Fruit fly (Drosophila melanogaster): Measurements from ENCODE around the gene Got2.

Gene Got2

DNA sequence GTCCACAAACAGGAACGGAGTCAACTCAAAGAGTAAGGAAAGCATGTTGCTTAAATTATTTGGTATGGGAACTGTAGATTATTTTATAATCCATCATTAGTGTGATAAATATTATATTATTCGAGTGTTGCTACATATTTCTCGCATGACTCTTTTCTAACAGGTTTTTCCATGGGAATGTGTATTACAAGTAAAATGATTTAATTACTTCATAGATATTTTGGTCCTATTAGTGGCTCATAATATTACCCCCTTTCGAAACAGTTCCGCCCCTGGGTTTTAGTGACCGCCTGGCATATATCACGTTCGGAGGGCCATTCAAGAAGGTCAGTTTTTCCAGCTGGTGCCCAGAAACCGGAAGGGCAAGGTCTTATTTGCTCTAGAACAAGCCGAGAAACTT, 44.5 kb upstream of the Got2 start (continued):
- TF ChIP-seq Pdp1 (GFP tag; optimal IDR thresholded peaks at IDR 0.05): peak in 1 of 2 experiments; percentile 12
- peak; percentile 22 for TF ChIP-seq CG1233 (GFP tag; optimal IDR thresholded peaks at IDR 0.05)
- peak; percentile 36 for TF ChIP-seq CG7839 (tag; optimal IDR thresholded peaks at IDR 0.05)
- TF ChIP-seq twi (tag; optimal IDR thresholded peaks at IDR 0.05): peak; percentile 3
- TF ChIP-seq dysf (GFP tag; IDR thresholded peaks at IDR 0.05): 0 out of 3 replicates have a peak, but pooled peaks have one; percentile 33
- TF ChIP-seq CG33557 (GFP tag; optimal IDR thresholded peaks at IDR 0.05): no peak
- no peak for TF ChIP-seq H2.0 (GFP tag; IDR thresholded peaks at IDR 0.05)
- TF ChIP-seq CG11696 (GFP tag; IDR thresholded peaks at IDR 0.05): no peak
- peak; percentile 5 for TF ChIP-seq Sox102F (GFP tag; optimal IDR thresholded peaks at IDR 0.05)
- TF ChIP-seq CG30403 (GFP tag; optimal IDR thresholded peaks at IDR 0.05): no peak
- peak in 1 of 2 experiments; percentile 16 for TF ChIP-seq Hr78 (GFP tag; optimal IDR thresholded peaks at IDR 0.05)
- TF ChIP-seq Rfx (GFP tag; IDR thresholded peaks at IDR 0.05): peak; percentile 46; the same call in 1 of the 2 replicates
- TF ChIP-seq bab2 (GFP tag; optimal IDR thresholded peaks at IDR 0.05): no peak
- peak; percentile 50 for TF ChIP-seq phol (tag; optimal IDR thresholded peaks at IDR 0.05)
- no peak for TF ChIP-seq Max (GFP tag; optimal IDR thresholded peaks at IDR 0.05)
- TF ChIP-seq Dad (GFP tag; optimal IDR thresholded peaks at IDR 0.05): no peak
- TF ChIP-seq CG17912 (GFP tag; optimal IDR thresholded peaks at IDR 0.05): no peak
- peak; percentile 29; the same call in 1 of the 2 replicates for TF ChIP-seq lmd (GFP tag; IDR thresholded peaks at IDR 0.05)
- no peak for TF ChIP-seq dati (GFP tag; IDR thresholded peaks at IDR 0.05)
- TF ChIP-seq CoRest (tag; optimal IDR thresholded peaks at IDR 0.05): peak; percentile 38
- TF ChIP-seq lilli (GFP tag; optimal IDR thresholded peaks at IDR 0.05): no peak
- TF ChIP-seq CG17361 (GFP tag; IDR thresholded peaks at IDR 0.05): peak; percentile 51; the same call in 2 of the 3 replicates
- TF ChIP-seq CG2712 (tag; optimal IDR thresholded peaks at IDR 0.05): peak; percentile 61
- no peak for TF ChIP-seq CG2875 (GFP tag; optimal IDR thresholded peaks at IDR 0.05)
- TF ChIP-seq Ptx1 (GFP tag; IDR thresholded peaks at IDR 0.05): 0 out of 2 replicates have a peak, but pooled peaks have one; percentile 23
- TF ChIP-seq Fer3 (tag; optimal IDR thresholded peaks at IDR 0.05): no peak
- TF ChIP-seq tio (GFP tag; optimal IDR thresholded peaks at IDR 0.05): peak; percentile 29
- peak; percentile 27 for TF ChIP-seq CG15696 (tag; optimal IDR thresholded peaks at IDR 0.05)
- TF ChIP-seq trh (GFP tag; optimal IDR thresholded peaks at IDR 0.05): no peak
- TF ChIP-seq crc (GFP tag; optimal IDR thresholded peaks at IDR 0.05): no peak
- peak; percentile 9 for TF ChIP-seq ind (GFP tag; optimal IDR thresholded peaks at IDR 0.05)
- peak; percentile 64 for TF ChIP-seq nmo (GFP tag; optimal IDR thresholded peaks at IDR 0.05)
- TF ChIP-seq caup (GFP tag; optimal IDR thresholded peaks at IDR 0.05; ENCODE audit: severe bottlenecking): no peak
- peak; percentile 43 for TF ChIP-seq fd96Cb (tag; optimal IDR thresholded peaks at IDR 0.05)
- TF ChIP-seq sug (tag; optimal IDR thresholded peaks at IDR 0.05): no peak
- no peak for TF ChIP-seq CG8944 (GFP tag; optimal IDR thresholded peaks at IDR 0.05)
- TF ChIP-seq jing (GFP tag; optimal IDR thresholded peaks at IDR 0.05): no peak
- TF ChIP-seq CG10209 (GFP tag; optimal IDR thresholded peaks at IDR 0.05): peak; percentile 3
- no peak for TF ChIP-seq CG12659 (GFP tag; optimal IDR thresholded peaks at IDR 0.05)
- peak; percentile 91 for TF ChIP-seq Ets65A (GFP tag)
- TF ChIP-seq Hsf (GFP tag; optimal IDR thresholded peaks at IDR 0.05): peak; percentile 9
- TF ChIP-seq B-H2 (GFP tag; optimal IDR thresholded peaks at IDR 0.05): no peak
- 0 out of 3 replicates have a peak, but pooled peaks have one; percentile 38 for TF ChIP-seq otp (GFP tag; IDR thresholded peaks at IDR 0.05)
- no peak for TF ChIP-seq CG10543 (GFP tag; optimal IDR thresholded peaks at IDR 0.05)
- TF ChIP-seq Chrac-16 (GFP tag; optimal IDR thresholded peaks at IDR 0.05): no peak
- TF ChIP-seq Abd-B (GFP tag; optimal IDR thresholded peaks at IDR 0.05): peak; percentile 19
- TF ChIP-seq cato (GFP tag; optimal IDR thresholded peaks at IDR 0.05; ENCODE audit: borderline replicate concordance): no peak
- TF ChIP-seq D (optimal IDR thresholded peaks at IDR 0.05): no peak
- TF ChIP-seq D (GFP tag; optimal IDR thresholded peaks at IDR 0.05): no peak
- TF ChIP-seq sens (GFP tag): peak; percentile 65

Measured in whole organism, embryonic.